Fruit fly (Drosophila melanogaster) whole organism, embryonic: ENCODE measurements around the gene Tim9b.

Experiments
- Atf6 ChIP-seq: fragments of 200-800 bp; sonication (Bioruptor generic); IDR thresholded peaks from 2 replicates; pipeline ENCODE4 v1.3.6; 2022; ENCODE audit warnings: missing biosample characterization, missing genetic modification characterization
- B-H1 ChIP-seq: fragments of 200-800 bp; sonication (Bioruptor generic); IDR thresholded peaks from 3 replicates; pipeline ENCODE4 v1.3.6; 2022; ENCODE audit warnings: missing biosample characterization, missing genetic modification characterization
- CG10321 ChIP-seq: fragments of 200-800 bp; sonication (Bioruptor generic); IDR thresholded peaks from 2 replicates; pipeline ENCODE4 v1.3.6; 2022; ENCODE audit warnings: missing biosample characterization, missing genetic modification characterization
- CG10565 ChIP-seq: fragments of 200-800 bp; sonication (Bioruptor generic); optimal IDR thresholded peaks from 3 replicates; lab custom pipeline; 2016; ENCODE audit warnings: missing biosample characterization, mild to moderate bottlenecking, missing genetic modification characterization
- CG11247 ChIP-seq: fragments of 200-800 bp; sonication (Bioruptor generic); IDR thresholded peaks from 2 replicates; pipeline ENCODE4 v1.3.6; 2022; ENCODE audit warnings: missing biosample characterization, missing genetic modification characterization
- CG11398 ChIP-seq: fragments of 200-800 bp; sonication (Bioruptor generic); optimal IDR thresholded peaks from 2 replicates; lab custom pipeline; 2016; ENCODE audit warnings: missing biosample characterization, missing genetic modification characterization
- CG12942 ChIP-seq: fragments of 200-800 bp; sonication (Bioruptor generic); optimal IDR thresholded peaks from 3 replicates; lab custom pipeline; 2016; ENCODE audit warnings: missing biosample characterization, missing genetic modification characterization
- CG13424 ChIP-seq: fragments of 200-800 bp; sonication (Bioruptor generic); optimal IDR thresholded peaks from 2 replicates; lab custom pipeline; 2019; ENCODE audit warnings: missing biosample characterization, mild to moderate bottlenecking, missing genetic modification characterization, moderate library complexity
- CG13624 ChIP-seq: fragments of 200-800 bp; sonication (Bioruptor generic); optimal IDR thresholded peaks from 2 replicates; lab custom pipeline; 2016; ENCODE audit warnings: missing biosample characterization, missing genetic modification characterization
- CG16779 ChIP-seq: fragments of 200-800 bp; sonication (Bioruptor generic); IDR thresholded peaks from 2 replicates; pipeline ENCODE4 v1.3.6; 2022; ENCODE audit warnings: missing biosample characterization, missing genetic modification characterization
- CG2889 ChIP-seq: fragments of 200-800 bp; sonication (Bioruptor generic); IDR thresholded peaks from 3 replicates; pipeline ENCODE4 v1.3.6; 2022; ENCODE audit warnings: missing biosample characterization, missing genetic modification characterization
- CG31224 ChIP-seq: fragments of 200-800 bp; sonication (Bioruptor generic); IDR thresholded peaks from 2 replicates; pipeline ENCODE4 v1.3.6; 2022; ENCODE audit warnings: missing biosample characterization, missing genetic modification characterization
- CG3163 ChIP-seq: fragments of 200-800 bp; sonication (Bioruptor generic); optimal IDR thresholded peaks from 3 replicates; lab custom pipeline; 2016; ENCODE audit warnings: missing biosample characterization, missing genetic modification characterization
- CG3281 ChIP-seq: fragments of 200-800 bp; sonication (Bioruptor generic); optimal IDR thresholded peaks from 3 replicates; lab custom pipeline; 2017; ENCODE audit warnings: missing biosample characterization, mild to moderate bottlenecking, missing genetic modification characterization
- CG34224 ChIP-seq: fragments of 200-800 bp; sonication (Bioruptor generic); IDR thresholded peaks from 3 replicates; pipeline ENCODE4 v1.3.6; 2022; ENCODE audit warnings: missing biosample characterization, missing genetic modification characterization; ENCODE audit not compliant: partially characterized antibody
- CG4360 ChIP-seq: fragments of 200-800 bp; sonication (Bioruptor generic); IDR thresholded peaks from 2 replicates; pipeline ENCODE4 v1.3.6; 2022; ENCODE audit warnings: missing biosample characterization, missing genetic modification characterization
- CG4854 ChIP-seq: fragments of 200-800 bp; sonication (Bioruptor generic); optimal IDR thresholded peaks from 2 replicates; lab custom pipeline; 2016; ENCODE audit warnings: missing biosample characterization, missing genetic modification characterization, inconsistent platforms
- CG6683 ChIP-seq: fragments of 200-800 bp; sonication (Bioruptor generic); optimal IDR thresholded peaks from 2 replicates; lab custom pipeline; 2017; ENCODE audit warnings: missing biosample characterization, mild to moderate bottlenecking, missing genetic modification characterization, missing genetic modification reagents
- CG6854 ChIP-seq: fragments of 200-800 bp; sonication (Bioruptor generic); optimal IDR thresholded peaks from 3 replicates; lab custom pipeline; 2017; ENCODE audit warnings: missing biosample characterization, mild to moderate bottlenecking, missing genetic modification characterization
- CG7372 ChIP-seq: fragments of 200-800 bp; sonication (Bioruptor generic); IDR thresholded peaks from 2 replicates; pipeline ENCODE4 v1.3.6; 2022; ENCODE audit warnings: missing biosample characterization, missing genetic modification characterization
- CG7987 ChIP-seq: fragments of 200-800 bp; sonication (Bioruptor generic); optimal IDR thresholded peaks from 2 replicates; lab custom pipeline; 2018; ENCODE audit warnings: missing biosample characterization, mild to moderate bottlenecking, missing genetic modification characterization, moderate library complexity
- CoRest ChIP-seq: fragments of 200-800 bp; sonication (Bioruptor generic); optimal IDR thresholded peaks from 3 replicates; lab custom pipeline; 2018; ENCODE audit warnings: missing biosample characterization, mild to moderate bottlenecking, missing genetic modification characterization, moderate library complexity
- Dbx ChIP-seq: fragments of 200-800 bp; sonication (Bioruptor generic); IDR thresholded peaks from 3 replicates; pipeline ENCODE4 v1.3.6; 2022; ENCODE audit warnings: missing biosample characterization, missing genetic modification characterization
- ERR ChIP-seq: fragments of 200-800 bp; sonication (Bioruptor generic); optimal IDR thresholded peaks from 2 replicates; lab custom pipeline; 2016; ENCODE audit warnings: missing biosample characterization, missing genetic modification characterization
- Eip74EF ChIP-seq, 2 experiments: fragments of 200-800 bp in 1 of 2; fragments of >200 bp in 1 of 2; sonication (Bioruptor generic) in 1 of 2; optimal IDR thresholded peaks; 2 replicates each; lab custom pipeline; 2017 to 2019; ENCODE audit warnings: missing biosample characterization in 2 of 2, missing genetic modification characterization in 2 of 2, mild to moderate bottlenecking in 1 of 2, moderate library complexity in 1 of 2
- Hmx ChIP-seq: fragments of 200-800 bp; sonication (Bioruptor generic); optimal IDR thresholded peaks from 2 replicates; lab custom pipeline; 2016; ENCODE audit warnings: missing biosample characterization, missing genetic modification characterization
- Hr3 ChIP-seq: fragments of 200-800 bp; sonication (Bioruptor generic); optimal IDR thresholded peaks from 3 replicates; lab custom pipeline; 2016; ENCODE audit warnings: missing biosample characterization, missing genetic modification characterization
- Hr78 ChIP-seq, 2 experiments: fragments of 200-800 bp in 1 of 2; fragments of >200 bp in 1 of 2; sonication (Bioruptor generic) in 1 of 2; optimal IDR thresholded peaks; 2 replicates each; lab custom pipeline; 2017 to 2019; ENCODE audit warnings: missing biosample characterization in 2 of 2, missing genetic modification characterization in 2 of 2, mild to moderate bottlenecking in 1 of 2, moderate library complexity in 1 of 2
- Med ChIP-seq: fragments of 200-800 bp; sonication (Bioruptor generic); peaks from one replicate; lab custom pipeline; 2016; ENCODE audit warnings: missing biosample characterization, missing genetic modification characterization, mild to moderate bottlenecking, inconsistent platforms, moderate library complexity
- Mes4 ChIP-seq: fragments of 200-800 bp; sonication (Bioruptor generic); optimal IDR thresholded peaks from 2 replicates; lab custom pipeline; 2016; ENCODE audit warnings: missing biosample characterization, missing genetic modification characterization
- NFAT ChIP-seq: fragments of 200-800 bp; sonication (Bioruptor generic); IDR thresholded peaks from 2 replicates; pipeline ENCODE4 v1.3.6; 2022; ENCODE audit warnings: missing biosample characterization, missing genetic modification characterization
- NfI ChIP-seq: fragments of 200-800 bp; sonication (Bioruptor generic); optimal IDR thresholded peaks from 3 replicates; lab custom pipeline; 2018; ENCODE audit warnings: missing biosample characterization, mild to moderate bottlenecking, missing genetic modification characterization, moderate library complexity
- Six4 ChIP-seq: fragments of 200-800 bp; sonication (Bioruptor generic); optimal IDR thresholded peaks from 2 replicates; lab custom pipeline; 2016; ENCODE audit warnings: missing biosample characterization, missing genetic modification characterization
- Sox100B ChIP-seq: fragments of 200-800 bp; sonication (Bioruptor generic); optimal IDR thresholded peaks from 3 replicates; lab custom pipeline; 2018; ENCODE audit warnings: missing biosample characterization, mild to moderate bottlenecking, missing genetic modification characterization
- br ChIP-seq: fragments of >200 bp; optimal IDR thresholded peaks from 2 replicates; lab custom pipeline; 2017
- btn ChIP-seq: fragments of 200-800 bp; sonication (Bioruptor generic); optimal IDR thresholded peaks from 2 replicates; lab custom pipeline; 2016; ENCODE audit warnings: missing biosample characterization, missing genetic modification characterization
- caup ChIP-seq: fragments of 200-800 bp; sonication (Bioruptor generic); optimal IDR thresholded peaks from 3 replicates; lab custom pipeline; 2017; ENCODE audit warnings: missing biosample characterization, mild to moderate bottlenecking, missing genetic modification characterization, moderate library complexity; ENCODE audit not compliant: severe bottlenecking
- dati ChIP-seq: fragments of 200-800 bp; sonication (Bioruptor generic); IDR thresholded peaks from 2 replicates; pipeline ENCODE4 v1.3.6; 2022; ENCODE audit warnings: missing biosample characterization, missing genetic modification characterization
- ftz-f1 ChIP-seq: fragments of 200-800 bp; sonication (Bioruptor generic); optimal IDR thresholded peaks from 2 replicates; lab custom pipeline; 2016; ENCODE audit warnings: missing biosample characterization, missing genetic modification characterization
- gsb ChIP-seq: fragments of 200-800 bp; sonication (Bioruptor generic); IDR thresholded peaks from 2 replicates; pipeline ENCODE4 v1.3.6; 2022; ENCODE audit warnings: missing biosample characterization, missing genetic modification characterization
- hbn ChIP-seq: fragments of 200-800 bp; sonication (Bioruptor generic); IDR thresholded peaks from 2 replicates; pipeline ENCODE4 v1.3.6; 2022; ENCODE audit warnings: missing biosample characterization, missing genetic modification characterization; ENCODE audit not compliant: partially characterized antibody
- lmd ChIP-seq: fragments of 200-800 bp; sonication (Bioruptor generic); IDR thresholded peaks from 2 replicates; pipeline ENCODE4 v1.3.6; 2022; ENCODE audit warnings: missing biosample characterization, missing genetic modification characterization
- nerfin-2 ChIP-seq: fragments of 200-800 bp; sonication (Bioruptor generic); IDR thresholded peaks from 2 replicates; pipeline ENCODE4 v1.3.6; 2022; ENCODE audit warnings: missing biosample characterization, missing genetic modification characterization; ENCODE audit not compliant: partially characterized antibody
- nmo ChIP-seq: fragments of 200-800 bp; sonication (Bioruptor generic); optimal IDR thresholded peaks from 2 replicates; lab custom pipeline; 2018; ENCODE audit warnings: missing biosample characterization, mild to moderate bottlenecking, missing genetic modification characterization, moderate library complexity
- pita ChIP-seq: fragments of 200-800 bp; sonication (Bioruptor generic); optimal IDR thresholded peaks from 2 replicates; lab custom pipeline; 2017; ENCODE audit warnings: missing biosample characterization, mild to moderate bottlenecking, missing genetic modification characterization
- repo ChIP-seq: fragments of 200-800 bp; sonication (Bioruptor generic); optimal IDR thresholded peaks from 2 replicates; lab custom pipeline; 2016; ENCODE audit warnings: missing biosample characterization, missing genetic modification characterization
- sim ChIP-seq: fragments of 200-800 bp; sonication (Bioruptor generic); IDR thresholded peaks from 2 replicates; pipeline ENCODE4 v1.3.6; 2022; ENCODE audit warnings: missing biosample characterization, missing genetic modification characterization
- sisA ChIP-seq: fragments of 200-800 bp; sonication (Bioruptor generic); IDR thresholded peaks from 2 replicates; pipeline ENCODE4 v1.3.6; 2022; ENCODE audit warnings: missing biosample characterization, missing genetic modification characterization
- sna ChIP-seq: fragments of 200-800 bp; sonication (Bioruptor generic); IDR thresholded peaks from 2 replicates; pipeline ENCODE4 v1.3.6; 2022; ENCODE audit warnings: missing biosample characterization, missing genetic modification characterization; ENCODE audit not compliant: partially characterized antibody
- tup ChIP-seq: fragments of 200-800 bp; sonication (Bioruptor generic); optimal IDR thresholded peaks from 2 replicates; lab custom pipeline; 2016; ENCODE audit warnings: missing biosample characterization, mild to moderate bottlenecking, missing genetic modification characterization, moderate library complexity

Tim9b gene

dm6 chrX:19642819-19643504, 24.6 kb upstream of the Tim9b start, which contains the start of the genes CG12237 and Sec61gamma (continued):
- TF ChIP-seq sna (no peak), Dbx (GFP tag; lab: Robert Waterston, UW) (peak; percentile 53; the same call in 2 of the 3 replicates), CG34224 (GFP tag; lab: Robert Waterston, UW) (no peak), CG31224 (GFP tag; lab: Robert Waterston, UW) (no peak), CG2889 (GFP tag; lab: Robert Waterston, UW) (no peak), Hr3 (GFP tag; lab: Kevin White, UChicago) (no peak), CG10565 (no peak), hbn (GFP tag; lab: Robert Waterston, UW) (no peak), CG6854 (GFP tag; lab: Kevin White, UChicago) (no peak), tup (no peak), ftz-f1 (GFP tag; lab: Kevin White, UChicago) (peak; percentile 20), CG7987 (GFP tag; lab: Kevin White, UChicago) (peak; percentile 64), sim (GFP tag; lab: Robert Waterston, UW) (no peak), ERR (peak; percentile 25), CG11398 (no peak), CG3281 (GFP tag; lab: Kevin White, UChicago) (peak; percentile 66), nmo (GFP tag; lab: Kevin White, UChicago) (peak; percentile 33), Atf6 (GFP tag; lab: Robert Waterston, UW) (no peak), CG6683 (GFP tag; lab: Kevin White, UChicago) (no peak), caup (no peak), CG4360 (GFP tag; lab: Robert Waterston, UW) (no peak), br (lab: Kevin White, UChicago) (no peak), CG4854 (GFP tag; lab: Kevin White, UChicago) (no peak), NFAT (no peak), NfI (GFP tag; lab: Kevin White, UChicago) (peak; percentile 11), sisA (GFP tag; lab: Robert Waterston, UW) (0 out of 2 replicates have a peak, but pooled peaks have one; percentile 12), Mes4 (GFP tag; lab: Kevin White, UChicago) (peak; percentile 26), B-H1 (GFP tag; lab: Robert Waterston, UW) (no peak), lmd (no peak; the same call in 1 of the 2 replicates), nerfin-2 (GFP tag; lab: Robert Waterston, UW) (no peak), CG13624 (GFP tag; lab: Kevin White, UChicago) (peak; percentile 22), CG16779 (no peak), dati (no peak), btn (GFP tag; lab: Kevin White, UChicago) (no peak), Six4 (GFP tag; lab: Kevin White, UChicago) (no peak), Med (GFP tag; lab: Kevin White, UChicago) (peak; percentile 88), gsb (GFP tag; lab: Robert Waterston, UW) (no peak), CG10321 (GFP tag; lab: Robert Waterston, UW) (no peak), pita (GFP tag; lab: Kevin White, UChicago) (no peak), Eip74EF (GFP tag; optimal IDR thresholded peaks at IDR 0.05; lab: Kevin White, UChicago) (no peak), CG13424 (no peak), CG3163 (GFP tag; lab: Kevin White, UChicago) (no peak), Sox100B (GFP tag; lab: Kevin White, UChicago) (no peak), repo (no peak), CoRest (tag; lab: Kevin White, UChicago) (peak; percentile 53), CG7372 (GFP tag; lab: Robert Waterston, UW) (no peak), Hmx (GFP tag; lab: Kevin White, UChicago) (no peak), Hr78 (GFP tag; optimal IDR thresholded peaks at IDR 0.05; lab: Kevin White, UChicago) (no peak), CG11247 (peak; percentile 46), CG12942 (GFP tag; lab: Kevin White, UChicago) (no peak)
